Worm (Caenorhabditis elegans): ENCODE measurements around the gene cest-24.

ce11 chrV:6316632-6317031 is at the start of gene cest-24:
- TF ChIP-seq skn-1 (tag; optimal IDR thresholded peaks at IDR 0.05) (no peak), nhr-237 (tag; optimal IDR thresholded peaks at IDR 0.05) (no peak), jun-1 (tag; optimal IDR thresholded peaks at IDR 0.05) (no peak), lin-13 (GFP tag; optimal IDR thresholded peaks at IDR 0.05) (no peak), nhr-90 (tag; optimal IDR thresholded peaks at IDR 0.05; ENCODE audit: poor library complexity) (no peak), unc-86 (tag; optimal IDR thresholded peaks at IDR 0.05) (no peak), ceh-90 (tag; optimal IDR thresholded peaks at IDR 0.05) (no peak), fkh-8 (tag; optimal IDR thresholded peaks at IDR 0.05) (no peak), hpl-2 (GFP tag; optimal IDR thresholded peaks at IDR 0.05) (no peak), nhr-12 (tag; optimal IDR thresholded peaks at IDR 0.05) (no peak), snpc-4 (tag; optimal IDR thresholded peaks at IDR 0.05) (no peak), efl-1 (optimal IDR thresholded peaks at IDR 0.05) (no peak), efl-1 (GFP tag; optimal IDR thresholded peaks at IDR 0.05 in 1 of 2) (no peak)

Data from whole organism, L1 larva.